Worm (Caenorhabditis elegans) whole organism, midembryonic: ENCODE measurements around the gene sod-4.

Source experiments
- T22C8.4 ChIP-seq: fragments of 200-800 bp; sonication (Bioruptor generic); IDR thresholded peaks from 2 replicates; pipeline ENCODE4 v1.3.6; 2022; ENCODE audit warnings: missing genetic modification characterization, missing compliant biosample characterization
- cog-1 ChIP-seq: sonication (generic microtip); optimal IDR thresholded peaks from 2 replicates; lab custom pipeline; 2016; ENCODE audit warnings: missing genetic modification characterization, missing compliant biosample characterization
- flt-1 ChIP-seq: fragments of 200-800 bp; sonication (Bioruptor generic); IDR thresholded peaks from 2 replicates; pipeline ENCODE4 v1.3.6; 2022; ENCODE audit warnings: missing genetic modification characterization, missing compliant biosample characterization
- med-1 ChIP-seq: sonication (generic microtip); optimal IDR thresholded peaks from 2 replicates; lab custom pipeline; 2017; ENCODE audit warnings: missing genetic modification characterization, mild to moderate bottlenecking, missing compliant biosample characterization, antibody characterized with exemption, missing genetic modification reagents; ENCODE audit not compliant: insufficient read depth
- ref-1 ChIP-seq: fragments of 200-800 bp; sonication (Bioruptor generic); conservative IDR thresholded peaks from 2 replicates; pipeline ENCODE4 v1.3.6; 2022; ENCODE audit warnings: missing genetic modification reagents, missing genetic modification characterization, missing compliant biosample characterization
- tab-1 ChIP-seq: fragments of 200-800 bp; sonication (Bioruptor generic); IDR thresholded peaks from 2 replicates; pipeline ENCODE4 v1.3.6; 2022; ENCODE audit warnings: missing genetic modification characterization, missing compliant biosample characterization
- ztf-23 ChIP-seq: fragments of 200-800 bp; sonication (Bioruptor generic); IDR thresholded peaks from 2 replicates; pipeline ENCODE4 v1.3.6; 2022; ENCODE audit warnings: missing genetic modification reagents, missing genetic modification characterization, missing compliant biosample characterization
- ztf-29 ChIP-seq: fragments of 200-800 bp; sonication (Bioruptor generic); IDR thresholded peaks from 2 replicates; pipeline ENCODE4 v1.3.6; 2022; ENCODE audit warnings: missing genetic modification reagents, missing genetic modification characterization, missing compliant biosample characterization

DNA sequence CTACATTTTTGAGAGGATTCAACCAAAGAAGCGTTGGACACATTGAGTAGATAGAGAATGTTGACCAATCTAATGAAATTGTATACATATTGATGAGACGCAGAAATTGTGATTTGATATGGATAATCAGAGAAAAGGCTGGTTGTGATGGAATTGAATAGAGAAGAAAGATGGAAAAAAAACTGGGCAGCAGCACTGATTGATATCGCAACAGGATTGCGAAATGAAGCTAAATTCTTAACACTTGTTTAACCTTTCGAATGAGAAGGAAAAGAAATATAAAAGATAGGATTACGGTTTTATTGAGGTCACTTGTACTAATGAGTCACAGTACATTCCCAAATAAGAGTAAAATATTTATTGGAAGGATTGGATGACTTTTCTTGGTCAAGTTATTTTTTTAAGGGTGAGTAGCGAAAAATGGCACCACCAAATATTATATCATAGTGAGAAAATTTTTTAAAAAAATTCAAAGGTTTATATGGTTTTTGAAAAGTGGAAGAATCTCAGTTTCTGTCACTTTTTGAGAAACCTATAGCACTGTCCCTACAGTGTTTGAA lies 2.1 kb upstream of the sod-4 start:
- TF ChIP-seq flt-1 (GFP tag; lab: Robert Waterston, UW) (no peak), ref-1 (no peak), tab-1 (GFP tag; lab: Robert Waterston, UW) (no peak), med-1 (no peak), ztf-29 (GFP tag; lab: Robert Waterston, UW) (no peak), ztf-23 (GFP tag; lab: Robert Waterston, UW) (no peak), cog-1 (tag; lab: Kevin White, UChicago) (no peak), T22C8.4 (GFP tag; lab: Robert Waterston, UW) (no peak)
